Worm (Caenorhabditis elegans) whole organism, early embryonic: ENCODE results near the gene F35A5.8.

Experiments used
- F13C5.2 ChIP-seq: sonication (generic microtip); optimal IDR thresholded peaks from 2 replicates; lab custom pipeline; 2017; ENCODE audit warnings: mild to moderate bottlenecking, missing genetic modification characterization, inconsistent platforms, missing compliant biosample characterization
- aly-1 ChIP-seq: sonication (generic microtip); optimal IDR thresholded peaks from 2 replicates; lab custom pipeline; 2016; ENCODE audit warnings: missing genetic modification characterization, missing compliant biosample characterization
- ama-1 ChIP-seq: fragments of 150-350 bp; optimal IDR thresholded peaks from 2 replicates; lab custom pipeline; 2014
- ets-7 ChIP-seq: sonication (generic microtip); optimal IDR thresholded peaks from 2 replicates; lab custom pipeline; 2016; ENCODE audit warnings: missing genotype, missing genetic modification characterization, missing compliant biosample characterization
- flt-1 ChIP-seq: fragments of 200-800 bp; sonication (Bioruptor generic); IDR thresholded peaks from 2 replicates; pipeline ENCODE4 v1.3.6; 2022; ENCODE audit warnings: missing genetic modification characterization, missing compliant biosample characterization
- hmbx-1 ChIP-seq: sonication (generic microtip); optimal IDR thresholded peaks from 2 replicates; lab custom pipeline; 2016; ENCODE audit warnings: mild to moderate bottlenecking, missing genetic modification characterization, missing compliant biosample characterization
- hmg-4 ChIP-seq: fragments of 200-800 bp; sonication (Bioruptor generic); optimal IDR thresholded peaks from 2 replicates; lab custom pipeline; 2018; ENCODE audit warnings: mild to moderate bottlenecking, missing genetic modification characterization, missing compliant biosample characterization
- hnd-1 ChIP-seq: sonication (generic microtip); optimal IDR thresholded peaks from 2 replicates; lab custom pipeline; 2016; ENCODE audit warnings: missing genetic modification characterization, missing compliant biosample characterization
- pes-1 ChIP-seq: fragments of 200-800 bp; sonication (Bioruptor generic); IDR thresholded peaks from 2 replicates; pipeline ENCODE4 v1.3.6; 2022; ENCODE audit warnings: missing genetic modification reagents, missing genetic modification characterization, missing compliant biosample characterization
- scrt-1 ChIP-seq: fragments of 200-800 bp; sonication (Bioruptor generic); IDR thresholded peaks from 2 replicates; pipeline ENCODE4 v1.3.6; 2022; ENCODE audit warnings: missing genetic modification characterization, missing compliant biosample characterization
- sea-1 ChIP-seq: fragments of 200-800 bp; sonication (Bioruptor generic); conservative IDR thresholded peaks from 2 replicates; pipeline ENCODE4 v1.3.6; 2022; ENCODE audit warnings: missing genetic modification characterization, missing compliant biosample characterization
- tbx-11 ChIP-seq: fragments of 200-800 bp; sonication (Bioruptor generic); IDR thresholded peaks from 2 replicates; pipeline ENCODE4 v1.3.6; 2022; ENCODE audit warnings: missing genetic modification characterization, missing compliant biosample characterization
- tra-4 ChIP-seq: sonication (generic microtip); optimal IDR thresholded peaks from 2 replicates; lab custom pipeline; 2017; ENCODE audit warnings: missing genetic modification characterization, missing compliant biosample characterization

DNA sequence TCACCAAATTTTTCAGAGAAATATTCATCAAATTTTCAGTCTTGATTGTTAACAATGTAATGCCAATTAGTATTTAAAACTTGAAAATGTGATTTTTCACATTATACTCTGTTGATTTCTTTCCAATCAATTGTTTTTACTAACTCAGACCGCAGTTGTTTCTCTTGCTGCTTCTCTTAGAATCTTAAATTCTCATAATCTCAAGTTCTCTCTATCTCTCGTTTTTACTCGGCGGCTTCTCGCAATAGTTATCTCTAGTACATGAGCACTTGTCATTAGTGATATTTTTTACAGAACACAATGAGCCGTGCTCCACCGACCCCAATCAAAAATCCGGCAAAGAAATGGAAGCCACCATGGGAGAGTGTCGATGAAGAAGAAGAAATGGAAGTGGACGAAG lies 3.9 kb upstream of the F35A5.8 start, which contains the start of gene F35A5.1:
- TF ChIP-seq tra-4 (tag; lab: Kevin White, UChicago) = no peak
- no peak for TF ChIP-seq ama-1 (lab: Kevin White, UChicago)
- no peak for TF ChIP-seq hmbx-1 (tag; lab: Kevin White, UChicago)
- no peak for TF ChIP-seq ets-7 (tag; lab: Kevin White, UChicago)
- TF ChIP-seq flt-1 (GFP tag; lab: Robert Waterston, UW) = no peak
- TF ChIP-seq tbx-11 (GFP tag; lab: Robert Waterston, UW) = no peak
- TF ChIP-seq hmg-4 = no peak
- TF ChIP-seq aly-1 (tag; lab: Kevin White, UChicago) = no peak
- TF ChIP-seq F13C5.2 (tag; lab: Kevin White, UChicago) = no peak
- TF ChIP-seq scrt-1 (GFP tag; lab: Robert Waterston, UW) = no peak
- TF ChIP-seq sea-1 (GFP tag; lab: Robert Waterston, UW) = no peak
- TF ChIP-seq hnd-1 (tag; lab: Kevin White, UChicago) = no peak
- no peak for TF ChIP-seq pes-1 (GFP tag; lab: Robert Waterston, UW)
